Worm (Caenorhabditis elegans) whole organism, mixed stage, embryonic: Measurements from ENCODE around the gene nhr-179.

Experiments
- M03D4.4 ChIP-seq: sonication (generic microtip); optimal IDR thresholded peaks from 2 replicates; lab custom pipeline; 2017; ENCODE audit warnings: mild to moderate bottlenecking, missing genetic modification characterization, missing compliant biosample characterization
- bed-3 ChIP-seq: fragments of 200-800 bp; sonication (Bioruptor generic); optimal IDR thresholded peaks from 3 replicates; lab custom pipeline; 2018; ENCODE audit warnings: mild to moderate bottlenecking, missing genetic modification characterization, moderate library complexity, missing compliant biosample characterization
- ceh-39 ChIP-seq: fragments of 150-350 bp; optimal IDR thresholded peaks from 2 replicates; lab custom pipeline; 2014; ENCODE audit warnings: missing biosample characterization, missing genetic modification characterization
- ceh-43 ChIP-seq: fragments of 200-800 bp; sonication (Bioruptor generic); optimal IDR thresholded peaks from 2 replicates; lab custom pipeline; 2018; ENCODE audit warnings: mild to moderate bottlenecking, missing genetic modification characterization, moderate library complexity, missing compliant biosample characterization
- ceh-83 ChIP-seq: fragments of 200-800 bp; sonication (Bioruptor generic); optimal IDR thresholded peaks from 2 replicates; lab custom pipeline; 2018; ENCODE audit warnings: mild to moderate bottlenecking, missing genetic modification characterization, missing compliant biosample characterization
- ces-1 ChIP-seq: fragments of 150-350 bp; optimal IDR thresholded peaks from 2 replicates; lab custom pipeline; 2014; ENCODE audit warnings: missing biosample characterization, missing genetic modification reagents, missing genetic modification characterization
- cnd-1 ChIP-seq: fragments of 200-800 bp; sonication (Bioruptor generic); optimal IDR thresholded peaks from 2 replicates; lab custom pipeline; 2018; ENCODE audit warnings: mild to moderate bottlenecking, missing genetic modification characterization, missing compliant biosample characterization
- drap-1 ChIP-seq: fragments of 200-800 bp; sonication (Bioruptor generic); optimal IDR thresholded peaks from 3 replicates; lab custom pipeline; 2018; ENCODE audit warnings: mild to moderate bottlenecking, missing genetic modification characterization, missing compliant biosample characterization
- elt-1 ChIP-seq: sonication (generic microtip); optimal IDR thresholded peaks from 2 replicates; lab custom pipeline; 2017; ENCODE audit warnings: missing genetic modification characterization, mild to moderate bottlenecking, missing compliant biosample characterization, antibody characterized with exemption, moderate library complexity, borderline replicate concordance; ENCODE audit not compliant: insufficient read depth
- elt-3 ChIP-seq: fragments of 150-350 bp; optimal IDR thresholded peaks from 2 replicates; lab custom pipeline; 2014; ENCODE audit warnings: missing biosample characterization, missing genetic modification characterization
- flh-1 ChIP-seq: fragments of 200-800 bp; sonication (Bioruptor generic); optimal IDR thresholded peaks from 2 replicates; lab custom pipeline; 2018; ENCODE audit warnings: mild to moderate bottlenecking, missing genetic modification characterization, moderate library complexity, missing compliant biosample characterization
- ham-2 ChIP-seq: fragments of 200-800 bp; sonication (Bioruptor generic); optimal IDR thresholded peaks from 2 replicates; lab custom pipeline; 2018; ENCODE audit warnings: mild to moderate bottlenecking, missing genetic modification characterization, missing compliant biosample characterization
- hlh-1 ChIP-seq: fragments of 150-350 bp; optimal IDR thresholded peaks from 2 replicates; lab custom pipeline; 2014; ENCODE audit warnings: missing biosample characterization, missing genetic modification reagents, missing genetic modification characterization
- lin-13 ChIP-seq: fragments of 150-350 bp; optimal IDR thresholded peaks from 2 replicates; lab custom pipeline; 2014; ENCODE audit warnings: missing biosample characterization, missing genetic modification characterization
- lin-32 ChIP-seq: fragments of 200-800 bp; sonication (Bioruptor generic); optimal IDR thresholded peaks from 2 replicates; lab custom pipeline; 2018; ENCODE audit warnings: mild to moderate bottlenecking, missing genetic modification characterization, missing compliant biosample characterization
- lsy-2 ChIP-seq: fragments of 150-350 bp; optimal IDR thresholded peaks from 2 replicates; lab custom pipeline; 2014; ENCODE audit warnings: missing biosample characterization, missing genetic modification characterization
- mab-5 ChIP-seq: fragments of 150-350 bp; optimal IDR thresholded peaks from 2 replicates; lab custom pipeline; 2014; ENCODE audit warnings: missing biosample characterization, missing genetic modification characterization
- mep-1 ChIP-seq: fragments of 150-350 bp; optimal IDR thresholded peaks from 2 replicates; lab custom pipeline; 2017; ENCODE audit warnings: missing biosample characterization, missing genetic modification reagents, missing genetic modification characterization, inconsistent platforms
- mls-2 ChIP-seq: sonication (generic microtip); optimal IDR thresholded peaks from 2 replicates; lab custom pipeline; 2016; ENCODE audit warnings: mild to moderate bottlenecking, missing genetic modification characterization, moderate library complexity, missing compliant biosample characterization
- nhr-12 ChIP-seq: fragments of 150-350 bp; optimal IDR thresholded peaks from 2 replicates; lab custom pipeline; 2014; ENCODE audit warnings: missing biosample characterization, missing genetic modification characterization
- nhr-2 ChIP-seq: fragments of 150-350 bp; optimal IDR thresholded peaks from 2 replicates; lab custom pipeline; 2014; ENCODE audit warnings: missing biosample characterization, missing genetic modification characterization
- nhr-237 ChIP-seq: fragments of 150-350 bp; optimal IDR thresholded peaks from 2 replicates; lab custom pipeline; 2014; ENCODE audit warnings: missing biosample characterization, missing genetic modification characterization
- nhr-28 ChIP-seq: fragments of 150-350 bp; optimal IDR thresholded peaks from 2 replicates; lab custom pipeline; 2014; ENCODE audit warnings: missing biosample characterization, missing genetic modification characterization
- pha-4 ChIP-seq: fragments of 150-350 bp; optimal IDR thresholded peaks from 2 replicates; lab custom pipeline; 2018; ENCODE audit warnings: missing biosample characterization, missing genetic modification reagents, missing genetic modification characterization
- sem-2 ChIP-seq: fragments of 200-800 bp; sonication (Bioruptor generic); optimal IDR thresholded peaks from 2 replicates; lab custom pipeline; 2018; ENCODE audit warnings: mild to moderate bottlenecking, missing genetic modification characterization, missing compliant biosample characterization
- snpc-4 ChIP-seq: fragments of 150-350 bp; optimal IDR thresholded peaks from 2 replicates; lab custom pipeline; 2014; ENCODE audit warnings: missing biosample characterization, missing genetic modification characterization
- sptf-1 ChIP-seq: sonication (generic microtip); optimal IDR thresholded peaks from 2 replicates; lab custom pipeline; 2017; ENCODE audit warnings: mild to moderate bottlenecking, missing genetic modification characterization, moderate library complexity, missing compliant biosample characterization
- tbx-8 ChIP-seq: fragments of 200-800 bp; sonication (Bioruptor generic); optimal IDR thresholded peaks from 2 replicates; lab custom pipeline; 2018; ENCODE audit warnings: mild to moderate bottlenecking, missing genetic modification characterization, moderate library complexity, missing compliant biosample characterization
- unc-120 ChIP-seq: sonication (generic microtip); optimal IDR thresholded peaks from 2 replicates; lab custom pipeline; 2017; ENCODE audit warnings: missing genetic modification characterization, missing compliant biosample characterization; ENCODE audit not compliant: poor library complexity, severe bottlenecking
- unc-62 ChIP-seq: fragments of 150-350 bp; optimal IDR thresholded peaks from 2 replicates; lab custom pipeline; 2014; ENCODE audit warnings: missing biosample characterization, missing genetic modification reagents, missing genetic modification characterization
- zip-8 ChIP-seq: fragments of 150-350 bp; optimal IDR thresholded peaks from 2 replicates; lab custom pipeline; 2014; ENCODE audit warnings: missing biosample characterization, missing genetic modification characterization
- ztf-11 ChIP-seq: fragments of 150-350 bp; optimal IDR thresholded peaks from 2 replicates; lab custom pipeline; 2014; ENCODE audit warnings: missing biosample characterization, missing genetic modification characterization

Gene nhr-179

DNA sequence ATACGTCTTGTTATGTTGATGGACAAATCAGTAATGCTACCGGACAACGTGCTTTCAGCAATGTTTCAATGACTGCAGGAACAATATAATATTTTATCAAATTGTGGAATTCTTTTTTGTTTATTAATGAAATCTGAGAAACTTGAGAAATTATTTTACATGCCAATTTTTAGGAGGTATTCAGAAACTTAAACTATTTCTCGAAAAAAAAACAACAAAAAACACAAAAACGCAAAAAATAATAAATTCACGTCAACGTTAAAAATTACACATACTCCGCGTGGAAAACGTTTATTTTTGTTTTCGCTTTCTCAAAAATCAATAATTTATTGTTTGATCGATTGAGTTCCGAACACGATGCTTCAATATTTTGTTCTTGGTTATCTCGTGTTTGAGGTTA, 23.5 kb upstream of the nhr-179 start, which contains the start of gene Y46H3D.1:
Gene Y46H3D.1 (plus strand): TSS at position 301 of the 400 bp plus-strand sequence.
- no peak for TF ChIP-seq nhr-2 (tag; lab: Kevin White, UChicago)
- no peak for TF ChIP-seq unc-62 (GFP tag; lab: Kevin White, UChicago)
- no peak for TF ChIP-seq mab-5 (tag; lab: Kevin White, UChicago)
- TF ChIP-seq pha-4 (tag; lab: Kevin White, UChicago), result no peak
- TF ChIP-seq drap-1 (GFP tag; lab: Kevin White, UChicago), result no peak
- TF ChIP-seq hlh-1, result no peak
- no peak for TF ChIP-seq cnd-1 (tag; lab: Kevin White, UChicago)
- TF ChIP-seq snpc-4 (tag; lab: Kevin White, UChicago), result no peak
- no peak for TF ChIP-seq nhr-12
- TF ChIP-seq mls-2 (tag; lab: Kevin White, UChicago), result no peak
- TF ChIP-seq ztf-11 (tag; lab: Kevin White, UChicago), result no peak
- TF ChIP-seq M03D4.4 (tag; lab: Kevin White, UChicago), result no peak
- TF ChIP-seq ceh-83 (GFP tag; lab: Kevin White, UChicago), result no peak
- no peak for TF ChIP-seq elt-1 (tag; lab: Kevin White, UChicago)

DNA sequence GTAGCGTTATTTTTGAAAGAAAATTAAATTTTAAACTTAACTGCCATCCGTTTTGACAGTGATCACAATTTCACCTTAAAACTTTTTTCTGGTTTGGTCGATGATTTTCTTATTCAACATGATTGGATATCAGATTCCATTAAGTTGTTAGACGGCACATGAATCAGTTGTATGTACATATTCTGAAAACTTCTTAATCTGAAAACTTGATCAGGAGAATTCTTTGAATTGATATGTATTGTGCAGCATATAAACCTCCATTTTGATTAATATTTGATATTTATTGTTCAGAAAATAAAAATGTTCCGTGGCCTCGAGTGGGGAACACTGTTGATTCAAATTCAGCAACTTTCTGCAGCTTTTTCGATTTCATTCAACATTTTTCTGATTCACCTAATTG, 21.3 kb upstream of the nhr-179 start, which contains the start of gene str-221:
Gene str-221 (plus strand): TSS at position 301 of the 400 bp plus-strand sequence.
- no peak for TF ChIP-seq mep-1 (tag; lab: Kevin White, UChicago)
- no peak for TF ChIP-seq bed-3 (GFP tag; lab: Kevin White, UChicago)

DNA sequence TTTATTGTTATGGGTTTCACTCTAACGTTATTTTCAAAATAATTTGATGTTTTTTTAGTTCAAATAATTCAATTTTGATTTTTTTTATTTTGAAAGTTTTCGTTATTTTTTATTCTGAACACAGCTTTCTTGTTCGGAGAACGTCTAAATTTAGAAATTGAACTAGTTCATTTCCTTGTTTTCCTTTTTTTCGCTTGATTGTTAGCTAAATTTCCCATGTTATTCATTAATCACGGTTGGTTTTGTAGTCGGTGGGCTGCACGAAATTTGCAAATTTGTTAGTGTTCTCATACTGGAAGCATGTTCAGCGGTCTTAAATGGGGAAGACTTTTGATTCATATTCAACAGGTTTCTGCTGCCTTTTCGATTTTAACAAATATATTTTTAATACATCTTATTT, 17.2 kb upstream of the nhr-179 start, which contains the start of gene str-222:
Gene str-222 (plus strand): TSS at position 301 of the 400 bp plus-strand sequence.
- TF ChIP-seq hlh-1 (no peak), cnd-1 (tag; lab: Kevin White, UChicago) (no peak), mls-2 (tag; lab: Kevin White, UChicago) (no peak), nhr-237 (no peak)

DNA sequence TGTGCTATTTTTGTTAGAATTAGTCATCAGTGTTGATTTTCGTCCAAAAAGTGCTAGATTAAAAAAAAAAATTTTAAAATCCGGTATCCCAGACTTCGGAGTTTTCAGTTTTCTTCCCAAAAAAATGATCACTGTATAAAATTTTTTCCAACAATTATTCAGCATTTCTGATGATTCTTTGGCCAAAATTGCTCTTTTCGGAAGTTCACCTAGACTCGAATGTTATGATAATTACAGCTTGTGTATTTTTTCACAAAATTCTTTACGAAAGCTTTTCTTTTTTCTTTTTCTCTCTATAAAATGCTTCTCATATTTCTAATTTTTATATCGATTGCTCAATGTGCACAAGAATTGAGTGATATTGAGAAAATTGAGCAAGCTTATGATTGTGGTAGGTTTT, 13.1 kb upstream of the nhr-179 start, which contains the start of gene irld-17:
Gene irld-17 (plus strand): TSS at position 301 of the 400 bp plus-strand sequence.
- TF ChIP-seq nhr-28 (no peak), ceh-83 (GFP tag; lab: Kevin White, UChicago) (no peak), sptf-1 (no peak), nhr-12 (no peak), ceh-43 (no peak), elt-3 (no peak), tbx-8 (GFP tag; lab: Kevin White, UChicago) (no peak), bed-3 (GFP tag; lab: Kevin White, UChicago) (no peak), lsy-2 (tag; lab: Kevin White, UChicago) (no peak), cnd-1 (tag; lab: Kevin White, UChicago) (no peak), drap-1 (GFP tag; lab: Kevin White, UChicago) (no peak), lin-13 (tag; lab: Kevin White, UChicago) (no peak), sem-2 (GFP tag; lab: Kevin White, UChicago) (no peak), hlh-1 (no peak)

DNA sequence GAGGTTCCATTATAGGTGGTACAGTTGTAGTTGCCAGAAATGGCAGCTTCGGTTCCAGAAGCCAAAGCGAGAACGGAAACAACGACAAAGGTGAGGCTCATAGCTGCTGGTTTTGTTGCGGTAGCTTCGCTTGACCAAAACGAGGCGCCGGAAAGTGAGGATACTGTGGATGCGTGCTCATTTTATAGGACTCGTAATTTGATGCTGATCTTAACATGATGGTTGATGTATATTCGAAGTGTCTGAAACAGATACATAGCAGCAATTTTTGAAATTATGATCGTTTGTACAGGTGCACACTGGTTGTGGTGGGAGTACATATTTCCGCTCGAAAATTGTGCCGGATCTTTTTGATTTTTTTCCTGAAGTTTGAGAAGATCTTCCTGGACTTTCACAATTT, 12.5 kb upstream of the nhr-179 start, which contains the start of gene Y46H3D.8:
Gene Y46H3D.8 (minus strand): TSS at position 101 of the 400 bp plus-strand sequence.
- no peak for TF ChIP-seq pha-4 (tag; lab: Kevin White, UChicago)
- no peak for TF ChIP-seq flh-1 (GFP tag; lab: Kevin White, UChicago)
- no peak for TF ChIP-seq mab-5 (tag; lab: Kevin White, UChicago)
- no peak for TF ChIP-seq nhr-28
- no peak for TF ChIP-seq elt-1 (tag; lab: Kevin White, UChicago)
- no peak for TF ChIP-seq ceh-39 (tag; lab: Kevin White, UChicago)
- TF ChIP-seq cnd-1 (tag; lab: Kevin White, UChicago), result no peak
- TF ChIP-seq ceh-43, result no peak
- TF ChIP-seq tbx-8 (GFP tag; lab: Kevin White, UChicago), result no peak
- no peak for TF ChIP-seq bed-3 (GFP tag; lab: Kevin White, UChicago)
- no peak for TF ChIP-seq unc-120 (tag; lab: Kevin White, UChicago)
- TF ChIP-seq ham-2 (GFP tag; lab: Kevin White, UChicago), result no peak
- TF ChIP-seq nhr-12, result no peak
- no peak for TF ChIP-seq ces-1
- TF ChIP-seq lin-32 (GFP tag; lab: Kevin White, UChicago), result no peak
- no peak for TF ChIP-seq lsy-2 (tag; lab: Kevin White, UChicago)
- TF ChIP-seq zip-8 (tag; lab: Kevin White, UChicago), result no peak
